Worm (Caenorhabditis elegans) whole organism, young adult: ENCODE data around the gene col-73.
A peak's percentile ranks its signal among the peaks of the same experiment; 100 is the strongest.

ENCODE experiments used
- B0336.3 ChIP-seq: fragments of 200-800 bp; sonication (Bioruptor generic); IDR thresholded peaks from 2 replicates; pipeline ENCODE4 v1.3.6; 2022; ENCODE audit warnings: missing genetic modification characterization, missing compliant biosample characterization
- C06A6.2 ChIP-seq: fragments of 200-800 bp; sonication (Bioruptor generic); conservative IDR thresholded peaks from 2 replicates; pipeline ENCODE4 v1.3.6; 2022; ENCODE audit warnings: missing genetic modification characterization, missing compliant biosample characterization
- F55B11.4 ChIP-seq: sonication (generic microtip); optimal IDR thresholded peaks from 2 replicates; lab custom pipeline; 2016; ENCODE audit warnings: missing compliant biosample characterization, missing genetic modification characterization, borderline replicate concordance; ENCODE audit not compliant: insufficient read depth
- F57A8.1 ChIP-seq: fragments of 200-800 bp; sonication (Bioruptor generic); optimal IDR thresholded peaks from 2 replicates; lab custom pipeline; 2018; ENCODE audit warnings: mild to moderate bottlenecking, missing genetic modification characterization, moderate library complexity, missing compliant biosample characterization
- T26A5.8 ChIP-seq: sonication (generic microtip); optimal IDR thresholded peaks from 2 replicates; lab custom pipeline; 2016; ENCODE audit warnings: missing genetic modification characterization, missing compliant biosample characterization
- Y53G8AR.9 ChIP-seq: fragments of 200-800 bp; sonication (Bioruptor generic); conservative IDR thresholded peaks from 2 replicates; pipeline ENCODE4 v1.3.6; 2022; ENCODE audit warnings: missing genetic modification reagents, missing genetic modification characterization, missing compliant biosample characterization
- Y56A3A.18 ChIP-seq: fragments of 200-800 bp; sonication (Bioruptor generic); IDR thresholded peaks from 2 replicates; pipeline ENCODE4 v1.3.6; 2022; ENCODE audit warnings: missing genetic modification reagents, missing genetic modification characterization, missing compliant biosample characterization
- ZK185.1 ChIP-seq: sonication (generic microtip); optimal IDR thresholded peaks from 2 replicates; lab custom pipeline; 2016; ENCODE audit warnings: mild to moderate bottlenecking, missing genetic modification characterization, missing compliant biosample characterization; ENCODE audit not compliant: poor library complexity, severe bottlenecking
- aptf-3 ChIP-seq: fragments of 200-800 bp; sonication (Bioruptor generic); IDR thresholded peaks from 2 replicates; pipeline ENCODE4 v1.3.6; 2022; ENCODE audit warnings: missing genetic modification characterization, missing compliant biosample characterization
- atf-7 ChIP-seq: sonication (generic microtip); optimal IDR thresholded peaks from 2 replicates; lab custom pipeline; 2017; ENCODE audit warnings: mild to moderate bottlenecking, missing genetic modification characterization, missing compliant biosample characterization
- attf-5 ChIP-seq: fragments of 200-800 bp; sonication (Bioruptor generic); optimal IDR thresholded peaks from 2 replicates; lab custom pipeline; 2018; ENCODE audit warnings: mild to moderate bottlenecking, missing genetic modification characterization, missing compliant biosample characterization
- cebp-2 ChIP-seq: fragments of 200-800 bp; sonication (Bioruptor generic); IDR thresholded peaks from 2 replicates; pipeline ENCODE4 v1.3.6; 2022; ENCODE audit warnings: missing genetic modification characterization, missing compliant biosample characterization
- ceh-100 ChIP-seq: fragments of 200-800 bp; sonication (Bioruptor generic); IDR thresholded peaks from 2 replicates; pipeline ENCODE4 v1.3.6; 2022; ENCODE audit warnings: missing genetic modification reagents, missing genetic modification characterization, missing compliant biosample characterization
- ceh-40 ChIP-seq: fragments of 200-800 bp; sonication (Bioruptor generic); IDR thresholded peaks from 2 replicates; pipeline ENCODE4 v1.3.6; 2022; ENCODE audit warnings: missing genetic modification characterization, missing compliant biosample characterization
- ceh-91 ChIP-seq: fragments of 200-800 bp; sonication (Bioruptor generic); IDR thresholded peaks from 2 replicates; pipeline ENCODE4 v1.3.6; 2022; ENCODE audit warnings: missing genetic modification reagents, missing genetic modification characterization, missing compliant biosample characterization
- chd-7 ChIP-seq: sonication (generic microtip); optimal IDR thresholded peaks from 2 replicates; lab custom pipeline; 2016; ENCODE audit warnings: mild to moderate bottlenecking, missing genetic modification characterization, moderate library complexity, missing compliant biosample characterization
- dox-1 ChIP-seq: fragments of 200-800 bp; sonication (Bioruptor generic); IDR thresholded peaks from 2 replicates; pipeline ENCODE4 v1.3.6; 2022; ENCODE audit warnings: missing genetic modification reagents, missing genetic modification characterization, missing compliant biosample characterization
- egl-44 ChIP-seq: fragments of 200-800 bp; sonication (Bioruptor generic); IDR thresholded peaks from 2 replicates; pipeline ENCODE4 v1.3.6; 2022; ENCODE audit warnings: missing genetic modification reagents, missing genetic modification characterization, missing compliant biosample characterization
- gei-17 ChIP-seq: fragments of 200-800 bp; sonication (Bioruptor generic); optimal IDR thresholded peaks from 2 replicates; lab custom pipeline; 2018; ENCODE audit warnings: mild to moderate bottlenecking, missing genetic modification characterization, missing compliant biosample characterization
- him-1 ChIP-seq: sonication (generic microtip); optimal IDR thresholded peaks from 2 replicates; lab custom pipeline; 2016; ENCODE audit warnings: missing genotype, missing genetic modification reagents, missing genetic modification characterization, missing compliant biosample characterization
- hsf-1 ChIP-seq: fragments of 200-800 bp; sonication (Bioruptor generic); IDR thresholded peaks from 2 replicates; pipeline ENCODE4 v1.3.6; 2022; ENCODE audit warnings: missing genetic modification reagents, missing genetic modification characterization, missing compliant biosample characterization
- lin-26 ChIP-seq: fragments of 200-800 bp; sonication (Bioruptor generic); IDR thresholded peaks from 2 replicates; pipeline ENCODE4 v1.3.6; 2022; ENCODE audit warnings: missing genetic modification reagents, missing genetic modification characterization, missing compliant biosample characterization
- lin-40 ChIP-seq: sonication (generic microtip); optimal IDR thresholded peaks from 2 replicates; lab custom pipeline; 2016; ENCODE audit warnings: missing genetic modification characterization, mild to moderate bottlenecking, missing compliant biosample characterization, missing genotype, missing genetic modification reagents
- lir-1 ChIP-seq: fragments of 200-800 bp; sonication (Bioruptor generic); conservative IDR thresholded peaks from 2 replicates; pipeline ENCODE4 v1.3.6; 2022; ENCODE audit warnings: missing genetic modification reagents, missing genetic modification characterization, missing compliant biosample characterization
- madf-6 ChIP-seq: fragments of 200-800 bp; sonication (Bioruptor generic); IDR thresholded peaks from 2 replicates; pipeline ENCODE4 v1.3.6; 2022; ENCODE audit warnings: missing genetic modification reagents, missing genetic modification characterization, missing compliant biosample characterization
- mcd-1 ChIP-seq: fragments of 200-800 bp; sonication (Bioruptor generic); IDR thresholded peaks from 2 replicates; pipeline ENCODE4 v1.3.6; 2022; ENCODE audit warnings: missing genetic modification reagents, missing genetic modification characterization, missing compliant biosample characterization
- mes-4 ChIP-seq: sonication (generic microtip); optimal IDR thresholded peaks from 2 replicates; lab custom pipeline; 2016; ENCODE audit warnings: missing genotype, missing genetic modification characterization, missing compliant biosample characterization
- mxl-1 ChIP-seq: sonication (generic microtip); optimal IDR thresholded peaks from 2 replicates; lab custom pipeline; 2016; ENCODE audit warnings: missing genetic modification characterization, missing compliant biosample characterization
- nhr-120 ChIP-seq: fragments of 200-800 bp; sonication (Bioruptor generic); IDR thresholded peaks from 2 replicates; pipeline ENCODE4 v1.3.6; 2022; ENCODE audit warnings: missing genetic modification characterization, missing compliant biosample characterization
- nhr-179 ChIP-seq: sonication (generic microtip); optimal IDR thresholded peaks from 2 replicates; lab custom pipeline; 2016; ENCODE audit warnings: mild to moderate bottlenecking, missing genetic modification characterization, missing compliant biosample characterization
- nhr-27 ChIP-seq: fragments of 200-800 bp; sonication (Bioruptor generic); optimal IDR thresholded peaks from 2 replicates; lab custom pipeline; 2018; ENCODE audit warnings: mild to moderate bottlenecking, missing genetic modification characterization, moderate library complexity, missing compliant biosample characterization
- nhr-80 ChIP-seq: sonication (generic microtip); optimal IDR thresholded peaks from 2 replicates; lab custom pipeline; 2016; ENCODE audit warnings: missing genetic modification characterization, missing compliant biosample characterization
- pbrm-1 ChIP-seq: fragments of 200-800 bp; sonication (Bioruptor generic); IDR thresholded peaks from 2 replicates; pipeline ENCODE4 v1.3.6; 2022; ENCODE audit warnings: missing genetic modification reagents, missing genetic modification characterization, missing compliant biosample characterization
- rpc-1 ChIP-seq, 2 experiments: fragments of 150-350 bp in 1 of 2; sonication (generic microtip) in 1 of 2; optimal IDR thresholded peaks; 2 replicates each; lab custom pipeline; 2014 to 2018; ENCODE audit warnings: missing biosample characterization in 1 of 2, missing genetic modification characterization in 1 of 2, missing genetic modification reagents in 1 of 2, missing genotype in 1 of 2
- sdz-38 ChIP-seq: sonication (generic microtip); optimal IDR thresholded peaks from 2 replicates; lab custom pipeline; 2016; ENCODE audit warnings: missing genotype, missing genetic modification characterization, missing compliant biosample characterization
- somi-1 ChIP-seq: fragments of 200-800 bp; sonication (Bioruptor generic); optimal IDR thresholded peaks from 2 replicates; lab custom pipeline; 2018; ENCODE audit warnings: mild to moderate bottlenecking, missing genetic modification characterization, missing compliant biosample characterization
- tbp1 ChIP-seq: fragments of 200-800 bp; sonication (Bioruptor generic); optimal IDR thresholded peaks from 2 replicates; lab custom pipeline; 2018; ENCODE audit warnings: mild to moderate bottlenecking, missing genetic modification characterization, missing compliant biosample characterization
- xnd-1 ChIP-seq: sonication (generic microtip); optimal IDR thresholded peaks from 2 replicates; lab custom pipeline; 2016; ENCODE audit warnings: missing genotype, missing genetic modification reagents, missing genetic modification characterization, missing compliant biosample characterization
- ztf-25 ChIP-seq: fragments of 200-800 bp; sonication (Bioruptor generic); IDR thresholded peaks from 2 replicates; pipeline ENCODE4 v1.3.6; 2022; ENCODE audit warnings: missing genetic modification reagents, missing genetic modification characterization, missing compliant biosample characterization
- ztf-26 ChIP-seq: sonication (generic microtip); optimal IDR thresholded peaks from 2 replicates; lab custom pipeline; 2017; ENCODE audit warnings: missing genetic modification characterization, missing compliant biosample characterization

The col-73 gene

ce11 chrII:4888527-4889487 lies 15.9 kb upstream of the col-73 start, which contains the start of gene pgm-1 (continued):
- no peak for TF ChIP-seq nhr-120
- no peak for TF ChIP-seq lir-1 (GFP tag; lab: Robert Waterston, UW)
- TF ChIP-seq ztf-26 (tag; lab: Kevin White, UChicago), result no peak
- no peak for TF ChIP-seq F57A8.1 (GFP tag; lab: Kevin White, UChicago)
- TF ChIP-seq pbrm-1 (GFP tag; lab: Robert Waterston, UW), result no peak
- no peak for TF ChIP-seq chd-7 (tag; lab: Kevin White, UChicago)
- peak; percentile 3 for TF ChIP-seq lin-40 (tag; lab: Kevin White, UChicago)
- TF ChIP-seq xnd-1, result peak; percentile 73
- TF ChIP-seq madf-6 (GFP tag; lab: Robert Waterston, UW), result peak; percentile 90
- TF ChIP-seq somi-1 (GFP tag; lab: Kevin White, UChicago), result no peak
- no peak for TF ChIP-seq mes-4 (tag; lab: Kevin White, UChicago)
- TF ChIP-seq ceh-40, result no peak
- TF ChIP-seq Y56A3A.18 (GFP tag; lab: Robert Waterston, UW), result no peak
- TF ChIP-seq ceh-100 (GFP tag; lab: Robert Waterston, UW), result no peak
- TF ChIP-seq cebp-2, result no peak
- no peak for TF ChIP-seq T26A5.8 (tag; lab: Kevin White, UChicago)
- peak; percentile 77 for TF ChIP-seq ceh-91 (GFP tag; lab: Robert Waterston, UW)
- TF ChIP-seq him-1, result no peak
- TF ChIP-seq tbp1 (GFP tag; lab: Kevin White, UChicago), result no peak
- peak; percentile 15 for TF ChIP-seq nhr-80 (tag; lab: Kevin White, UChicago)
- 0 out of 2 replicates have a peak, but pooled peaks have one; percentile 13 for TF ChIP-seq mcd-1 (GFP tag; lab: Robert Waterston, UW)
- TF ChIP-seq mxl-1 (tag; lab: Kevin White, UChicago), result no peak
- TF ChIP-seq ZK185.1 (tag; lab: Kevin White, UChicago), result no peak

ce11 chrII:4885976-4886375 lies 13.0 kb upstream of the col-73 start, which contains the start of gene R05F9.7:
Gene R05F9.7 (plus strand): TSS chrII:4886276.
- TF ChIP-seq sdz-38 (no peak), hsf-1 (GFP tag; lab: Robert Waterston, UW) (no peak), rpc-1 (optimal IDR thresholded peaks at IDR 0.05; lab: Kevin White, UChicago) (no peak), rpc-1 (tag; optimal IDR thresholded peaks at IDR 0.05; lab: Kevin White, UChicago) (no peak), lin-26 (GFP tag; lab: Robert Waterston, UW) (no peak), Y53G8AR.9 (GFP tag; lab: Robert Waterston, UW) (no peak), ceh-40 (no peak), aptf-3 (GFP tag; lab: Robert Waterston, UW) (no peak), gei-17 (no peak)

- no peak for TF ChIP-seq pbrm-1 (GFP tag; lab: Robert Waterston, UW)
These were observed 11.5 kb upstream of the col-73 start for ce11 chrII:4884403-4884802.

- TF ChIP-seq nhr-27 (tag; lab: Kevin White, UChicago) (no peak), egl-44 (GFP tag; lab: Robert Waterston, UW) (no peak), lin-26 (GFP tag; lab: Robert Waterston, UW) (no peak), C06A6.2 (GFP tag; lab: Robert Waterston, UW) (no peak), ztf-25 (no peak), dox-1 (GFP tag; lab: Robert Waterston, UW) (no peak), atf-7 (tag; lab: Kevin White, UChicago) (no peak), Y53G8AR.9 (GFP tag; lab: Robert Waterston, UW) (no peak), F57A8.1 (GFP tag; lab: Kevin White, UChicago) (no peak), B0336.3 (GFP tag; lab: Robert Waterston, UW) (no peak), madf-6 (GFP tag; lab: Robert Waterston, UW) (no peak), F55B11.4 (tag; lab: Kevin White, UChicago) (no peak), attf-5 (GFP tag; lab: Kevin White, UChicago) (no peak), lin-40 (tag; lab: Kevin White, UChicago) (no peak), ZK185.1 (tag; lab: Kevin White, UChicago) (no peak), nhr-179 (tag; lab: Kevin White, UChicago) (no peak)
These were observed 10.5 kb upstream of the col-73 start, which contains the start of gene gst-8 for ce11 chrII:4883412-4883811. Gene gst-8 (plus strand): TSS chrII:4883712.
